Worm (Caenorhabditis elegans) whole organism, late embryonic: Measurements from ENCODE around the gene fut-4.

Experiments
- ama-1 ChIP-seq: fragments of 150-350 bp; optimal IDR thresholded peaks from 2 replicates; lab custom pipeline; 2014
- lin-11 ChIP-seq: fragments of 200-800 bp; sonication (Bioruptor generic); optimal IDR thresholded peaks from 2 replicates; lab custom pipeline; 2018; ENCODE audit warnings: mild to moderate bottlenecking, missing genetic modification characterization, missing compliant biosample characterization
- nfya-1 ChIP-seq: sonication (generic microtip); optimal IDR thresholded peaks from 2 replicates; lab custom pipeline; 2017; ENCODE audit warnings: missing genetic modification characterization, mild to moderate bottlenecking, missing compliant biosample characterization, antibody characterized with exemption, moderate library complexity
- nhr-11 ChIP-seq: fragments of 150-350 bp; optimal IDR thresholded peaks from 2 replicates; lab custom pipeline; 2014; ENCODE audit warnings: missing biosample characterization, missing genetic modification characterization
- ref-2 ChIP-seq: sonication (generic microtip); optimal IDR thresholded peaks from 2 replicates; lab custom pipeline; 2016; ENCODE audit warnings: missing genetic modification characterization, missing compliant biosample characterization
- unc-42 ChIP-seq: sonication (generic microtip); optimal IDR thresholded peaks from 2 replicates; lab custom pipeline; 2016; ENCODE audit warnings: missing genotype, missing genetic modification characterization, missing compliant biosample characterization
- zip-5 ChIP-seq: sonication (generic microtip); optimal IDR thresholded peaks from 2 replicates; lab custom pipeline; 2016; ENCODE audit warnings: missing genetic modification characterization, missing compliant biosample characterization

ce11 chrII:2800550-2801233 is 21.6 kb downstream of the fut-4 start, which contains the start of gene nhr-119:
- TF ChIP-seq zip-5 (tag; lab: Kevin White, UChicago) (no peak), lin-11 (tag; lab: Kevin White, UChicago) (no peak), nhr-11 (no peak), ama-1 (lab: Kevin White, UChicago) (no peak), nfya-1 (no peak), ref-2 (tag; lab: Kevin White, UChicago) (no peak), unc-42 (tag; lab: Kevin White, UChicago) (no peak)
